Worm (Caenorhabditis elegans): ENCODE data around the gene F48E3.2.
A peak's percentile ranks its signal among the peaks of the same experiment; 100 is the strongest.

F48E3.2 gene

ce11 chrX:7480756-7481155 lies 12.2 kb downstream of the F48E3.2 start, which contains the start of gene F48E3.9:
TSS of gene F48E3.9 (plus strand) at chrX:7481056.
- TF ChIP-seq pha-4 (tag; optimal IDR thresholded peaks at IDR 0.05) (no peak), ceh-16 (tag; optimal IDR thresholded peaks at IDR 0.05) (no peak), fkh-10 (GFP tag; optimal IDR thresholded peaks at IDR 0.05) (no peak), nhr-11 (tag; optimal IDR thresholded peaks at IDR 0.05) (no peak), daf-12 (tag; optimal IDR thresholded peaks at IDR 0.05) (no peak), ztf-4 (tag; optimal IDR thresholded peaks at IDR 0.05) (no peak), nhr-67 (tag; optimal IDR thresholded peaks at IDR 0.05) (no peak), nhr-25 (tag; optimal IDR thresholded peaks at IDR 0.05) (no peak), fos-1 (tag; optimal IDR thresholded peaks at IDR 0.05) (no peak), ZK546.5 (tag; optimal IDR thresholded peaks at IDR 0.05) (no peak), mdl-1 (tag; optimal IDR thresholded peaks at IDR 0.05) (no peak)

ce11 chrX:7478948-7479347 lies 14.0 kb downstream of the F48E3.2 start, which contains the start of gene mek-1:
TSS of gene mek-1 (plus strand) at chrX:7479248.
- no peak for TF ChIP-seq mml-1 (tag; optimal IDR thresholded peaks at IDR 0.05)
- TF ChIP-seq elt-2 (tag; optimal IDR thresholded peaks at IDR 0.05): no peak
- no peak for TF ChIP-seq tbx-2 (tag; optimal IDR thresholded peaks at IDR 0.05)
- no peak for TF ChIP-seq daf-12 (tag; optimal IDR thresholded peaks at IDR 0.05)
- TF ChIP-seq mdl-1 (tag; optimal IDR thresholded peaks at IDR 0.05): no peak
- TF ChIP-seq nhr-77 (tag; optimal IDR thresholded peaks at IDR 0.05): no peak
- no peak for TF ChIP-seq skn-1 (tag; optimal IDR thresholded peaks at IDR 0.05)
- TF ChIP-seq ceh-9 (tag; optimal IDR thresholded peaks at IDR 0.05): no peak
- no peak for TF ChIP-seq eor-1 (tag; optimal IDR thresholded peaks at IDR 0.05)

ce11 chrX:7478476-7478875 lies 14.4 kb downstream of the F48E3.2 start:
- TF ChIP-seq aly-2 (tag; optimal IDR thresholded peaks at IDR 0.05) (no peak), zag-1 (tag; optimal IDR thresholded peaks at IDR 0.05) (no peak), ama-1 (optimal IDR thresholded peaks at IDR 0.05) (peak; percentile 82), ztf-4 (tag; optimal IDR thresholded peaks at IDR 0.05) (no peak), ceh-16 (tag; optimal IDR thresholded peaks at IDR 0.05) (no peak), skn-1 (tag; optimal IDR thresholded peaks at IDR 0.05) (peak; percentile 16), egl-5 (tag; optimal IDR thresholded peaks at IDR 0.05) (peak; percentile 6), nhr-11 (tag; optimal IDR thresholded peaks at IDR 0.05) (no peak), mdl-1 (tag; optimal IDR thresholded peaks at IDR 0.05) (no peak), ceh-82 (tag; optimal IDR thresholded peaks at IDR 0.05) (no peak), daf-12 (tag; optimal IDR thresholded peaks at IDR 0.05) (no peak), mml-1 (tag; optimal IDR thresholded peaks at IDR 0.05) (no peak), lin-15B (tag; optimal IDR thresholded peaks at IDR 0.05) (peak; percentile 6), elt-1 (tag; optimal IDR thresholded peaks at IDR 0.05) (peak; percentile 3), eor-1 (tag; optimal IDR thresholded peaks at IDR 0.05) (no peak), elt-2 (tag; optimal IDR thresholded peaks at IDR 0.05) (peak; percentile 35), nhr-25 (tag; optimal IDR thresholded peaks at IDR 0.05) (peak; percentile 21), ZK546.5 (tag; optimal IDR thresholded peaks at IDR 0.05) (no peak), fos-1 (tag; optimal IDR thresholded peaks at IDR 0.05) (no peak), hmg-11 (tag; optimal IDR thresholded peaks at IDR 0.05) (peak; percentile 59), nhr-43 (tag; optimal IDR thresholded peaks at IDR 0.05; ENCODE audit: poor library complexity, severe bottlenecking) (no peak), elt-3 (tag; optimal IDR thresholded peaks at IDR 0.05) (no peak), snpc-4 (tag; optimal IDR thresholded peaks at IDR 0.05) (no peak), nhr-28 (tag; optimal IDR thresholded peaks at IDR 0.05) (no peak), tbx-2 (tag; optimal IDR thresholded peaks at IDR 0.05) (no peak), unc-62 (GFP tag; optimal IDR thresholded peaks at IDR 0.05) (no peak), pqm-1 (tag; optimal IDR thresholded peaks at IDR 0.05) (no peak), R02D3.7 (tag; optimal IDR thresholded peaks at IDR 0.05) (no peak), ceh-28 (tag; optimal IDR thresholded peaks at IDR 0.05) (peak; percentile 17), nhr-77 (tag; optimal IDR thresholded peaks at IDR 0.05) (no peak), nhr-67 (tag; optimal IDR thresholded peaks at IDR 0.05) (no peak), lin-39 (tag; optimal IDR thresholded peaks at IDR 0.05) (peak; percentile 86), ceh-9 (tag; optimal IDR thresholded peaks at IDR 0.05) (no peak), jun-1 (tag; optimal IDR thresholded peaks at IDR 0.05) (no peak), nhr-76 (tag; optimal IDR thresholded peaks at IDR 0.05) (no peak), ztf-11 (tag; optimal IDR thresholded peaks at IDR 0.05) (no peak), nhr-12 (tag; optimal IDR thresholded peaks at IDR 0.05) (no peak), fkh-2 (tag; optimal IDR thresholded peaks at IDR 0.05) (no peak), egl-27 (tag; optimal IDR thresholded peaks at IDR 0.05) (no peak), nfya-1 (tag; optimal IDR thresholded peaks at IDR 0.05; ENCODE audit: insufficient read depth) (peak; percentile 51), nhr-237 (tag; optimal IDR thresholded peaks at IDR 0.05) (no peak), sea-2 (GFP tag; optimal IDR thresholded peaks at IDR 0.05) (no peak), fkh-10 (GFP tag; optimal IDR thresholded peaks at IDR 0.05) (peak; percentile 6), unc-39 (tag; optimal IDR thresholded peaks at IDR 0.05) (no peak), nhr-23 (tag; optimal IDR thresholded peaks at IDR 0.05) (no peak), pha-4 (tag; optimal IDR thresholded peaks at IDR 0.05) (peak; percentile 47), lsy-12 (tag; optimal IDR thresholded peaks at IDR 0.05) (no peak)

Measured in whole organism, L3 larva.